Worm (Caenorhabditis elegans): ENCODE measurements around the gene tsen-54.

DNA sequence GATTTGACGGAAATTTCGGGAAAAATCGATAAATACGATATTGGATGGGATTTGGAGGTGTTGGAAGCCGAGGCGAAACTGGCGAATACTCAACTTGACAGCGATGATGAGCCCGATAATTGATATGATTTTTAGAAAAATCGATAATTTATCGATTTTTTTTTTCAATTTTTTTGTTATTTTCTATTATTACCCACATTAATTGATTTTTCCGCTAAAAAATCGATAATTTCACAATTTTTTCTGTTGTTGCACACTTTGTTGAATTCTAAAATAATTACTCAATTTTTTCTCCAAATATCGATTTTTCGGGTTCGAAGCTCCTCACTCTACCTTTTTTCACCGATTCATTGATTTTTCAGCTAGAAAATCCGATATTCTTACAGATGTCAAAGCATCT lies 21.4 kb downstream of the tsen-54 start, which contains the start of gene Y48A5A.3:
- TF ChIP-seq him-1 (tag; optimal IDR thresholded peaks at IDR 0.05) (no peak), W03F9.2 (tag; optimal IDR thresholded peaks at IDR 0.05) (no peak)
